Fruit fly (Drosophila melanogaster) whole organism, adult: ENCODE results near the gene otu.

Experiments used
- CG11617 ChIP-seq: fragments of 200-800 bp; sonication (Bioruptor generic); optimal IDR thresholded peaks from 2 replicates; lab custom pipeline; 2017; ENCODE audit warnings: mild to moderate bottlenecking, missing biosample characterization, missing genetic modification reagents, missing genetic modification characterization
- CG12768 ChIP-seq: fragments of 200-800 bp; sonication (Bioruptor generic); optimal IDR thresholded peaks from 2 replicates; lab custom pipeline; 2017; ENCODE audit warnings: missing biosample characterization, missing genetic modification characterization, mild to moderate bottlenecking, moderate library complexity, missing genetic modification reagents
- CG14711 ChIP-seq: fragments of 200-800 bp; sonication (Bioruptor generic); optimal IDR thresholded peaks from 2 replicates; lab custom pipeline; 2018; ENCODE audit warnings: missing biosample characterization, mild to moderate bottlenecking, missing genetic modification characterization, moderate library complexity
- CG1620 ChIP-seq: fragments of 200-800 bp; sonication (Bioruptor generic); optimal IDR thresholded peaks from 2 replicates; lab custom pipeline; 2016; ENCODE audit warnings: missing biosample characterization, missing genetic modification characterization
- CG33017 ChIP-seq: fragments of 200-800 bp; sonication (Bioruptor generic); optimal IDR thresholded peaks from 2 replicates; lab custom pipeline; 2018; ENCODE audit warnings: missing biosample characterization, mild to moderate bottlenecking, missing genetic modification characterization, moderate library complexity
- CG5204 ChIP-seq: fragments of 200-800 bp; sonication (Bioruptor generic); optimal IDR thresholded peaks from 2 replicates; lab custom pipeline; 2016; ENCODE audit warnings: missing biosample characterization, missing genetic modification characterization
- CG7045 ChIP-seq: fragments of 200-800 bp; sonication (Bioruptor generic); optimal IDR thresholded peaks from 2 replicates; lab custom pipeline; 2017; ENCODE audit warnings: missing biosample characterization, mild to moderate bottlenecking, missing genetic modification characterization
- CG7101 ChIP-seq: fragments of 200-800 bp; sonication (Bioruptor generic); optimal IDR thresholded peaks from 2 replicates; lab custom pipeline; 2018; ENCODE audit warnings: missing biosample characterization, mild to moderate bottlenecking, missing genetic modification characterization, moderate library complexity
- Clk ChIP-seq: fragments of 200-800 bp; sonication (Bioruptor generic); optimal IDR thresholded peaks from 2 replicates; lab custom pipeline; 2017; ENCODE audit warnings: missing biosample characterization, missing genetic modification characterization
- Crg-1 ChIP-seq: fragments of 200-800 bp; sonication (Bioruptor generic); optimal IDR thresholded peaks from 2 replicates; lab custom pipeline; 2016; ENCODE audit warnings: missing biosample characterization, missing genetic modification characterization
- Hr96 ChIP-seq: fragments of 200-800 bp; sonication (Bioruptor generic); optimal IDR thresholded peaks from 2 replicates; lab custom pipeline; 2016; ENCODE audit warnings: missing biosample characterization, missing genetic modification characterization
- Mnt ChIP-seq: fragments of 200-800 bp; sonication (Bioruptor generic); optimal IDR thresholded peaks from 2 replicates; lab custom pipeline; 2016; ENCODE audit warnings: missing biosample characterization, mild to moderate bottlenecking, missing genetic modification characterization
- bab1 ChIP-seq: fragments of 200-800 bp; sonication (Bioruptor generic); optimal IDR thresholded peaks from 3 replicates; lab custom pipeline; 2019; ENCODE audit warnings: missing biosample characterization, mild to moderate bottlenecking, missing genetic modification characterization, moderate library complexity
- cic ChIP-seq: fragments of 200-800 bp; sonication (Bioruptor generic); optimal IDR thresholded peaks from 2 replicates; lab custom pipeline; 2017; ENCODE audit warnings: missing biosample characterization, mild to moderate bottlenecking, missing genetic modification characterization, moderate library complexity
- cnc ChIP-seq, 2 experiments: fragments of >200 bp; optimal IDR thresholded peaks; 2 replicates each; lab custom pipeline; 2017
- kay ChIP-seq: fragments of 200-800 bp; sonication (Bioruptor generic); peaks from one replicate; lab custom pipeline; 2016; ENCODE audit warnings: missing biosample characterization, missing genetic modification characterization, borderline replicate concordance
- ovo ChIP-seq: fragments of 200-800 bp; sonication (Bioruptor generic); optimal IDR thresholded peaks from 2 replicates; lab custom pipeline; 2016; ENCODE audit warnings: missing biosample characterization, missing genetic modification characterization
- pad ChIP-seq: fragments of 200-800 bp; sonication (Bioruptor generic); optimal IDR thresholded peaks from 3 replicates; lab custom pipeline; 2017; ENCODE audit warnings: missing biosample characterization, missing genetic modification characterization, mild to moderate bottlenecking, moderate library complexity, missing genetic modification reagents
- tj ChIP-seq: fragments of 200-800 bp; sonication (Bioruptor generic); optimal IDR thresholded peaks from 3 replicates; lab custom pipeline; 2017; ENCODE audit warnings: missing biosample characterization, mild to moderate bottlenecking, missing genetic modification characterization, moderate library complexity
- toe ChIP-seq: fragments of 200-800 bp; sonication (Bioruptor generic); optimal IDR thresholded peaks from 2 replicates; lab custom pipeline; 2016; ENCODE audit warnings: missing biosample characterization, missing genetic modification characterization

The otu gene

DNA sequence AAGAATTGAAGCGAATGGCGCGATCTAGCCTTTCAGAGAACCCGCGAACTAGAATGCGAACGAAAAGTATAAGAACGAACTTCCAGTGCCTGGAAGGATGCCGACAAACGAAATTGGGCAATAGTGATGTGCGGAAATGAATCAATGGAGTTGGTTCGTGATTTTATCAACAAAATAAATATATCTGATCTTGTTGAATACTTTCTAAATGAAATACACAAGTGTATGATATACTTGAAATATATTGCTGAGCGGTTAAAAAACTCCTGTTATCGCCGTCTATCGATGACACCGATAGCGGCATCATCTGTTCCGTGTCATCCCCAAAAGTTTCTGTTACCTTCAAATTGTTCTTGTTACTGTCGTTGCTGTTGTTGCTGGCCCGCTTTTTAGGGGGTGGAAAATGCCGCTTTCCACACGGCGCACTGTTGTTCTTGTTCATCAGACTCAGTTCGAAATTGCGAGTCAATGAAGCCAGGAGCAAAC is at the start of gene otu:
Gene otu, minus strand, starts transcription at position 51 of the 486 bp plus-strand sequence.
- TF ChIP-seq bab1 (GFP tag; lab: Kevin White, UChicago) (peak; percentile 71), Crg-1 (GFP tag; lab: Kevin White, UChicago) (peak; percentile 19), ovo (GFP tag; lab: Kevin White, UChicago) (no peak)

- TF ChIP-seq tj (GFP tag; lab: Kevin White, UChicago) (no peak), CG5204 (no peak), CG12768 (GFP tag; lab: Kevin White, UChicago) (no peak), cic (GFP tag; lab: Kevin White, UChicago) (no peak), CG14711 (tag; lab: Kevin White, UChicago) (no peak), CG11617 (GFP tag; lab: Kevin White, UChicago) (no peak)
These were observed 49.7 kb upstream of the otu start for dm6 chrX:8538993-8539392.

DNA sequence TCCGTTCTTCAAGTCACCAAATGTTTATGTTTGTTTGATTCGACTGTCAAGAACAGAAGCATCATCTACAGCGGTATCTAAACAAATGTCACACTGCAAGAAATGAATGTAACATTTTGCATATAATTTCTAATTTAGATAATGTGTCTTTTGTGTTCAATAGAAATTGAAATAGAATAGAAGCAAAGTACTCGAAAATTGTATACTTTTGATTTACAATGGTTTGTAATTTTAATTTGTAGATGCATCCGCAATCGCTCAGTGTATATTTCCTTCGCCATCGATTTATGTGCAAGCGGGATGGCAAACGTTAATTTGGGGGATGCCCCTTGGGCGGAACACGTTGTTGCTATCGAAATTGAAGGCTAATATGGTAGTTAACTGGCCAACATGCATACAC is 48.8 kb upstream of the otu start:
- TF ChIP-seq Mnt (no peak), cnc (optimal IDR thresholded peaks at IDR 0.05; lab: Kevin White, UChicago) (no peak), CG12768 (GFP tag; lab: Kevin White, UChicago) (no peak), bab1 (GFP tag; lab: Kevin White, UChicago) (no peak), kay (GFP tag; lab: Kevin White, UChicago) (no peak), CG1620 (GFP tag; lab: Kevin White, UChicago) (no peak), CG11617 (GFP tag; lab: Kevin White, UChicago) (no peak), Clk (GFP tag; lab: Kevin White, UChicago) (no peak), cic (GFP tag; lab: Kevin White, UChicago) (no peak), tj (GFP tag; lab: Kevin White, UChicago) (no peak), Hr96 (GFP tag; lab: Kevin White, UChicago) (no peak), ovo (GFP tag; lab: Kevin White, UChicago) (no peak), CG5204 (no peak)

DNA sequence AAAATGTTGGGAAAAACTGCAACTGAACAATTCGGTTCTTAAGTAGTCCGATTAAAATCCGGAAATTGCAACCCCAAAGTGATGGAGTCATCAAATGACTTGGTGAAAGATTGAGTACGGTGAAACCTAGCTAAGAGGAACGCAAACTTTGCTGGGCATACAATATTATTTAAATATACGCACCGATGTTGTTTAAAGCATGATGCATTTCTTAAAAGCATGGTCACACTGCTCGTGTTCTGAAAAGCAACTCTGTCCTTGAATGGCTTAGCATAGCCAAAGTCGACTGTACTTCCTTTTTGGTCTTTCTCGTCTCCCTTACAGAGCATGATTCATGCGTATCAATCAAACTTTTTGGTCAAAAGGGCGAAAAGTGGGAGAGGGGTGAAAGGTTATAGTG is 47.3 kb upstream of the otu start:
- TF ChIP-seq CG1620 (GFP tag; lab: Kevin White, UChicago) (no peak), pad (GFP tag; lab: Kevin White, UChicago) (no peak), ovo (GFP tag; lab: Kevin White, UChicago) (no peak), CG11617 (GFP tag; lab: Kevin White, UChicago) (no peak), Crg-1 (GFP tag; lab: Kevin White, UChicago) (no peak), CG7101 (tag; lab: Kevin White, UChicago) (no peak), CG33017 (no peak), kay (GFP tag; lab: Kevin White, UChicago) (no peak), CG12768 (GFP tag; lab: Kevin White, UChicago) (no peak), tj (GFP tag; lab: Kevin White, UChicago) (no peak), CG14711 (tag; lab: Kevin White, UChicago) (no peak), Hr96 (GFP tag; lab: Kevin White, UChicago) (no peak)

DNA sequence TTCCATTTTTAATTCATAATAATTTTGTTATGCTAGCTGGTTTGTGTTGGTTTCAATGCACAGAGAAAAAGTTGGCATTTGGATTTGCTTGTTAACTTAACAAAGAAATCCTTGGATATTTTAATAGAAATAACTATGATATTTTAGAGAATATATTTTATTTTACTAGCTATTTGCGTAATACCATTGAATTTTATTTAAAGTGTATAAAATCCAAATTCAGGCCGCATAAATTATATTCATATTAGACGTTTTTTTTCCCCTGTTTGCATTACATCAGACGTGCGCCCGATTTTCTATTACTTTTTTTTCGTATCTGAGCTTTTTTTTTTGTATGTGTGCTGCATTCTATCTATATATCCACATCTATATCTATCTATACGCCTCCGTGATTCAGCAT is 45.4 kb upstream of the otu start:
- no peak for TF ChIP-seq toe (GFP tag; lab: Kevin White, UChicago)
- TF ChIP-seq kay (GFP tag; lab: Kevin White, UChicago), result peak; percentile 62

DNA sequence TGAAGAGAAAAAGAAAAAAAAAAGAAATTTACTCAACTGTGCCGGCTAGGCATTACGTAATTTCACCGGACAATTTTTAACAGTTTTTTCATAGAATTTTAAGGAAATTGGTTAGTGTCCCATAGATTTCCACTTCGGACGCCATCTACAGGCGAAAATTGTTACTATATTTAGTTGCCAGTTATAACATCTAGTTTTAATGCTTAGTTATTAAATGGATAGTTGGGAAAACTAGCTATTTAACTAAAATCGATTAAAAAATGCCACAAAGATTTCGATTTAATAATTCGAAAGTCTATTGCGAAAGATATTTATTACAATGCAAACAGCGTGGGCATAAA is 45.0 kb upstream of the otu start:
- TF ChIP-seq bab1 (GFP tag; lab: Kevin White, UChicago) (no peak), cnc (optimal IDR thresholded peaks at IDR 0.05; lab: Kevin White, UChicago) (no peak), CG14711 (tag; lab: Kevin White, UChicago) (no peak), kay (GFP tag; lab: Kevin White, UChicago) (no peak), CG5204 (no peak), toe (GFP tag; lab: Kevin White, UChicago) (no peak), Clk (GFP tag; lab: Kevin White, UChicago) (no peak)

dm6 chrX:8533589-8534320 is 44.4 kb upstream of the otu start:
- TF ChIP-seq CG11617 (GFP tag; lab: Kevin White, UChicago) (peak; percentile 59), CG33017 (peak; percentile 65), kay (GFP tag; lab: Kevin White, UChicago) (peak; percentile 41), tj (GFP tag; lab: Kevin White, UChicago) (no peak), bab1 (GFP tag; lab: Kevin White, UChicago) (peak; percentile 86), pad (GFP tag; lab: Kevin White, UChicago) (peak; percentile 39), Crg-1 (GFP tag; lab: Kevin White, UChicago) (peak; percentile 66), CG7101 (tag; lab: Kevin White, UChicago) (peak; percentile 90), CG1620 (GFP tag; lab: Kevin White, UChicago) (peak; percentile 39), toe (GFP tag; lab: Kevin White, UChicago) (peak; percentile 26), cnc (optimal IDR thresholded peaks at IDR 0.05; lab: Kevin White, UChicago) (no peak), Mnt (no peak), Clk (GFP tag; lab: Kevin White, UChicago) (peak; percentile 35), Hr96 (GFP tag; lab: Kevin White, UChicago) (no peak), cic (GFP tag; lab: Kevin White, UChicago) (no peak), CG12768 (GFP tag; lab: Kevin White, UChicago) (peak; percentile 28), CG7045 (GFP tag; lab: Kevin White, UChicago) (peak; percentile 58), CG5204 (peak; percentile 53), CG14711 (tag; lab: Kevin White, UChicago) (peak; percentile 70), ovo (GFP tag; lab: Kevin White, UChicago) (no peak)
